Worm (Caenorhabditis elegans) whole organism, L4/young adult: ENCODE data around the gene glc-4.

Experiments used
- W03F9.2 ChIP-seq: fragments of 150-350 bp; optimal IDR thresholded peaks from 2 replicates; lab custom pipeline; 2014; ENCODE audit warnings: missing biosample characterization, missing genetic modification characterization
- dao-5 ChIP-seq: sonication (generic microtip); optimal IDR thresholded peaks from 2 replicates; lab custom pipeline; 2016; ENCODE audit warnings: missing genotype, missing genetic modification characterization, moderate library complexity, missing compliant biosample characterization
- him-1 ChIP-seq: sonication (generic microtip); optimal IDR thresholded peaks from 2 replicates; lab custom pipeline; 2016; ENCODE audit warnings: missing genotype, missing genetic modification reagents, missing genetic modification characterization, missing compliant biosample characterization

DNA sequence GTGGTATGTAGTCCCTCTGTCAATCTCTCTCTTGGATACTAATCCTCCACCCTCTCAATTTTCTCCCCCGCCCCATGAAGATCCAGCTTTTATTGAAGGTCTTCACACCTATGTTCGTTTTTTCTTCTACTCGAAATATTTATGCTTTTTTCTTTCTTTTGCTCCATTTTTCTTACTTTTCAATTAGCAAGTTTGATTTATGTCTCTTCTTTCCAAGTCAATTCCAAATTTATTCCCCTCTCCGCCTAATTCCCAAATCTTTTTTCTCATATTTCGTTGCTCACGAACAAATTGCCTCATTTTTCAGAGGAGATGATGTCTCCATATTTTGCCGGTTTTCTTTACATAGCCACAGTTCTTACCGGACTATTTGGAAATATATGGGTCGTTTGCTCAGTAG, 30.4 kb downstream of the glc-4 start, which contains the start of gene npr-31:
- TF ChIP-seq him-1 (no peak), dao-5 (tag; lab: Kevin White, UChicago) (no peak), W03F9.2 (tag; lab: Kevin White, UChicago) (no peak)
